Worm (Caenorhabditis elegans): Measurements from ENCODE around the gene sdz-5.

DNA sequence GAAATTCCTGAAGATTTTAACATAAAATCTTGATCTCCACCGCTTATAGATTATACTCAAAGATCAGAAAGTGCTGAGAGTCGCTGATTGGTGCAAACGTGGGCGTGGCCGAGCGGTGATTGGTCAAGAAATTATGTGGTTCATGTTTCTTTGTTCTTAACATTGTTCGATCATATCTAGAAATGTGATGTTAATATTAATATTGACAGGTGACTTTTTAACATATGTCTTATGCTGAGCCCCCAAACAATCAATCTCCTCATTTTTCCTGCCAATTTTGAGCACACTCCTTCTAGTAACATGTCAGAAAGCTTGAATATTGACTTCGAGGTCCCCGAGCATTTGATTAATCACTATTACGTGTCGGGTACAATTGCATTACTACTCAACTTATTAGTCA is 35.5 kb downstream of the sdz-5 start, which contains the start of gene sri-29:
- TF ChIP-seq dao-5 (tag; optimal IDR thresholded peaks at IDR 0.05) (no peak), him-1 (tag; optimal IDR thresholded peaks at IDR 0.05) (no peak), W03F9.2 (tag; optimal IDR thresholded peaks at IDR 0.05) (no peak)

All from whole organism, L4/young adult.